Worm (Caenorhabditis elegans) whole organism, L1 larva: ENCODE measurements around the gene ham-1.
A peak's percentile ranks its signal among the peaks of the same experiment; 100 is the strongest.

ENCODE experiments used
- C04F5.9 ChIP-seq: sonication (generic microtip); optimal IDR thresholded peaks from 2 replicates; lab custom pipeline; 2016; ENCODE audit warnings: missing genetic modification characterization, missing compliant biosample characterization
- aha-1 ChIP-seq: fragments of 150-350 bp; optimal IDR thresholded peaks from 2 replicates; lab custom pipeline; 2014; ENCODE audit warnings: missing biosample characterization, missing genetic modification characterization
- ama-1 ChIP-seq: fragments of 150-350 bp; optimal IDR thresholded peaks from 2 replicates; lab custom pipeline; 2014
- ceh-8 ChIP-seq: fragments of 200-800 bp; sonication (Bioruptor generic); optimal IDR thresholded peaks from 2 replicates; lab custom pipeline; 2018; ENCODE audit warnings: mild to moderate bottlenecking, missing genetic modification characterization, moderate library complexity, missing compliant biosample characterization
- ceh-82 ChIP-seq, 3 experiments: fragments of 150-350 bp in 1 of 3; sonication (generic microtip) in 2 of 3; optimal IDR thresholded peaks; 2 replicates each; lab custom pipeline; 2014 to 2017; ENCODE audit warnings: missing biosample characterization in 3 of 3, missing genetic modification characterization in 3 of 3
- ceh-90 ChIP-seq: sonication (generic microtip); optimal IDR thresholded peaks from 2 replicates; lab custom pipeline; 2016; ENCODE audit warnings: missing genetic modification characterization, missing compliant biosample characterization
- dsc-1 ChIP-seq: sonication (generic microtip); optimal IDR thresholded peaks from 2 replicates; lab custom pipeline; 2016; ENCODE audit warnings: mild to moderate bottlenecking, missing genetic modification characterization, missing compliant biosample characterization
- efl-1 ChIP-seq, 4 experiments: fragments of 150-350 bp; optimal IDR thresholded peaks in 3 of 4; peaks in 1 of 4; 1 replicate in 1 of 4; 2 replicates in 3 of 4; lab custom pipeline; 2014; ENCODE audit warnings: missing biosample characterization in 2 of 4, missing genetic modification characterization in 2 of 4, missing genetic modification reagents in 2 of 4
- egl-13 ChIP-seq: sonication (generic microtip); optimal IDR thresholded peaks from 2 replicates; lab custom pipeline; 2016; ENCODE audit warnings: missing genotype, missing genetic modification reagents, missing genetic modification characterization, missing compliant biosample characterization
- egl-27 ChIP-seq, 2 experiments: fragments of 150-350 bp in 1 of 2; sonication (generic microtip); optimal IDR thresholded peaks; 3 replicates each; lab custom pipeline; 2017 to 2018; ENCODE audit warnings: missing biosample characterization in 2 of 2, missing genetic modification characterization in 2 of 2, missing genetic modification reagents in 2 of 2
- elt-2 ChIP-seq: sonication (generic microtip); optimal IDR thresholded peaks from 2 replicates; lab custom pipeline; 2016; ENCODE audit warnings: missing genetic modification characterization, mild to moderate bottlenecking, inconsistent platforms, missing compliant biosample characterization, missing genetic modification reagents
- ets-5 ChIP-seq: fragments of 200-800 bp; sonication (Bioruptor generic); IDR thresholded peaks from 2 replicates; pipeline ENCODE4 v1.3.6; 2022; ENCODE audit warnings: missing genetic modification characterization, missing compliant biosample characterization
- fkh-10 ChIP-seq: sonication (generic microtip); optimal IDR thresholded peaks from 2 replicates; lab custom pipeline; 2017; ENCODE audit warnings: missing biosample characterization, missing genetic modification reagents, missing genetic modification characterization
- fkh-8 ChIP-seq: sonication (generic microtip); optimal IDR thresholded peaks from 2 replicates; lab custom pipeline; 2016; ENCODE audit warnings: mild to moderate bottlenecking, missing genetic modification characterization, missing compliant biosample characterization
- hlh-17 ChIP-seq: fragments of 200-800 bp; sonication (Bioruptor generic); optimal IDR thresholded peaks from 2 replicates; lab custom pipeline; 2018; ENCODE audit warnings: missing genetic modification characterization, mild to moderate bottlenecking, missing compliant biosample characterization, moderate library complexity, borderline replicate concordance
- irx-1 ChIP-seq: sonication (generic microtip); optimal IDR thresholded peaks from 2 replicates; lab custom pipeline; 2016; ENCODE audit warnings: missing genetic modification characterization, missing compliant biosample characterization
- isw-1 ChIP-seq: fragments of 200-800 bp; sonication (Bioruptor generic); IDR thresholded peaks from 2 replicates; pipeline ENCODE4 v1.3.6; 2022; ENCODE audit warnings: missing genetic modification characterization, missing compliant biosample characterization
- jun-1 ChIP-seq: fragments of 150-350 bp; optimal IDR thresholded peaks from 2 replicates; lab custom pipeline; 2014; ENCODE audit warnings: missing biosample characterization, missing genetic modification reagents, missing genetic modification characterization
- lin-13 ChIP-seq: fragments of 150-350 bp; optimal IDR thresholded peaks from 2 replicates; lab custom pipeline; 2014; ENCODE audit warnings: missing biosample characterization, missing genetic modification reagents, missing genetic modification characterization
- lin-14 ChIP-seq: fragments of 200-800 bp; sonication (Bioruptor generic); optimal IDR thresholded peaks from 2 replicates; lab custom pipeline; 2018; ENCODE audit warnings: mild to moderate bottlenecking, missing genetic modification characterization, moderate library complexity, missing compliant biosample characterization
- lin-35 ChIP-seq, 2 experiments: fragments of 150-350 bp; optimal IDR thresholded peaks; 2 replicates each; lab custom pipeline; 2014; ENCODE audit warnings: missing biosample characterization in 2 of 2, missing genetic modification characterization in 2 of 2, missing genetic modification reagents in 2 of 2
- lsy-2 ChIP-seq, 2 experiments: fragments of 150-350 bp; optimal IDR thresholded peaks; 2 replicates each; lab custom pipeline; 2014; ENCODE audit warnings: missing biosample characterization in 2 of 2, missing genetic modification characterization in 2 of 2
- mef-2 ChIP-seq: fragments of 150-350 bp; optimal IDR thresholded peaks from 2 replicates; lab custom pipeline; 2014; ENCODE audit warnings: missing biosample characterization, missing genetic modification characterization
- nhr-19 ChIP-seq: fragments of 200-800 bp; sonication (Bioruptor generic); conservative IDR thresholded peaks from 2 replicates; pipeline ENCODE4 v1.3.6; 2022; ENCODE audit warnings: missing genetic modification characterization, missing compliant biosample characterization
- nhr-20 ChIP-seq: sonication (generic microtip); optimal IDR thresholded peaks from 2 replicates; lab custom pipeline; 2016; ENCODE audit warnings: mild to moderate bottlenecking, missing genetic modification characterization, missing compliant biosample characterization
- nhr-237 ChIP-seq: fragments of 150-350 bp; optimal IDR thresholded peaks from 2 replicates; lab custom pipeline; 2014; ENCODE audit warnings: missing biosample characterization, missing genetic modification characterization
- nhr-47 ChIP-seq: sonication (generic microtip); optimal IDR thresholded peaks from 2 replicates; lab custom pipeline; 2016; ENCODE audit warnings: mild to moderate bottlenecking, missing genetic modification characterization, moderate library complexity, missing compliant biosample characterization
- nhr-85 ChIP-seq: sonication (generic microtip); peaks from one replicate; lab custom pipeline; 2016; ENCODE audit warnings: missing genetic modification characterization, inconsistent platforms, missing compliant biosample characterization
- nhr-90 ChIP-seq: sonication (generic microtip); optimal IDR thresholded peaks from 2 replicates; lab custom pipeline; 2016; ENCODE audit warnings: mild to moderate bottlenecking, missing genetic modification characterization, missing compliant biosample characterization; ENCODE audit not compliant: poor library complexity
- pag-3 ChIP-seq: sonication (generic microtip); optimal IDR thresholded peaks from 2 replicates; lab custom pipeline; 2017; ENCODE audit warnings: missing genetic modification characterization, mild to moderate bottlenecking, missing compliant biosample characterization, antibody characterized with exemption, borderline replicate concordance; ENCODE audit not compliant: insufficient read depth
- pax-3 ChIP-seq: fragments of 200-800 bp; sonication (Bioruptor generic); optimal IDR thresholded peaks from 2 replicates; lab custom pipeline; 2018; ENCODE audit warnings: mild to moderate bottlenecking, missing genetic modification characterization, moderate library complexity, missing compliant biosample characterization
- rnt-1 ChIP-seq: sonication (generic microtip); optimal IDR thresholded peaks from 2 replicates; lab custom pipeline; 2016; ENCODE audit warnings: mild to moderate bottlenecking, missing genetic modification characterization, moderate library complexity, missing compliant biosample characterization
- skn-1 ChIP-seq: fragments of 150-350 bp; optimal IDR thresholded peaks from 2 replicates; lab custom pipeline; 2014; ENCODE audit warnings: missing biosample characterization, missing genetic modification characterization
- snpc-4 ChIP-seq: fragments of 150-350 bp; optimal IDR thresholded peaks from 2 replicates; lab custom pipeline; 2014; ENCODE audit warnings: missing biosample characterization, missing genetic modification characterization
- snu-23 ChIP-seq: sonication (generic microtip); optimal IDR thresholded peaks from 2 replicates; lab custom pipeline; 2016; ENCODE audit warnings: missing genetic modification characterization, missing compliant biosample characterization
- sox-4 ChIP-seq: sonication (generic microtip); optimal IDR thresholded peaks from 2 replicates; lab custom pipeline; 2016; ENCODE audit warnings: missing genetic modification characterization, missing compliant biosample characterization
- sptf-1 ChIP-seq: fragments of 150-350 bp; optimal IDR thresholded peaks from 2 replicates; lab custom pipeline; 2014; ENCODE audit warnings: missing biosample characterization, missing genetic modification characterization
- sup-37 ChIP-seq: fragments of 200-800 bp; sonication (Bioruptor generic); optimal IDR thresholded peaks from 2 replicates; lab custom pipeline; 2018; ENCODE audit warnings: mild to moderate bottlenecking, missing genetic modification characterization, missing compliant biosample characterization
- tbx-2 ChIP-seq: sonication (generic microtip); optimal IDR thresholded peaks from 2 replicates; lab custom pipeline; 2016; ENCODE audit warnings: missing genetic modification characterization, missing compliant biosample characterization
- unc-130 ChIP-seq: fragments of 150-350 bp; optimal IDR thresholded peaks from 2 replicates; lab custom pipeline; 2017; ENCODE audit warnings: missing biosample characterization, missing genetic modification characterization, inconsistent platforms
- unc-30 ChIP-seq: sonication (generic microtip); optimal IDR thresholded peaks from 2 replicates; lab custom pipeline; 2017; ENCODE audit warnings: missing biosample characterization, missing genetic modification characterization
- unc-86 ChIP-seq: sonication (generic microtip); optimal IDR thresholded peaks from 2 replicates; lab custom pipeline; 2016; ENCODE audit warnings: missing genetic modification characterization, missing compliant biosample characterization
- unc-98 ChIP-seq: fragments of 200-800 bp; sonication (Bioruptor generic); IDR thresholded peaks from 2 replicates; pipeline ENCODE4 v1.3.6; 2022; ENCODE audit warnings: missing genetic modification characterization, missing compliant biosample characterization
- zag-1 ChIP-seq: fragments of 150-350 bp; optimal IDR thresholded peaks from 2 replicates; lab custom pipeline; 2014; ENCODE audit warnings: missing biosample characterization, missing genetic modification characterization

The ham-1 gene

ce11 chrIV:12527217-12527616 lies 14.8 kb upstream of the ham-1 start, which contains the start of gene F53B2.8 (continued):
- TF ChIP-seq nhr-90 (tag; lab: Kevin White, UChicago): peak; percentile 7
- peak; percentile 84 for TF ChIP-seq elt-2 (tag; lab: Kevin White, UChicago)
- no peak for TF ChIP-seq dsc-1 (tag; lab: Kevin White, UChicago)
- TF ChIP-seq lin-14 (GFP tag; lab: Kevin White, UChicago): no peak
- no peak for TF ChIP-seq sup-37 (GFP tag; lab: Kevin White, UChicago)
- no peak for TF ChIP-seq aha-1 (tag; lab: Kevin White, UChicago)
- no peak for TF ChIP-seq nhr-47 (tag; lab: Kevin White, UChicago)
- TF ChIP-seq jun-1 (tag; lab: Kevin White, UChicago): no peak
- no peak for TF ChIP-seq mef-2 (tag; lab: Kevin White, UChicago)
- TF ChIP-seq egl-13 (tag; lab: Kevin White, UChicago): no peak
- TF ChIP-seq lsy-2 (tag; optimal IDR thresholded peaks at IDR 0.05; lab: Kevin White, UChicago): peak in 1 of 2 experiments; percentile 3
- TF ChIP-seq zag-1: no peak
- TF ChIP-seq ceh-82 (tag; optimal IDR thresholded peaks at IDR 0.05; lab: Kevin White, UChicago): peak in 2 of 3 experiments; percentile 13 to 46
- TF ChIP-seq ceh-8 (GFP tag; lab: Kevin White, UChicago): no peak
- TF ChIP-seq sptf-1: no peak
- no peak for TF ChIP-seq nhr-237 (tag; lab: Kevin White, UChicago)
- 0 out of 2 replicates have a peak, but pooled peaks have one; percentile 3 for TF ChIP-seq isw-1 (GFP tag; lab: Robert Waterston, UW)
- peak; percentile 63 for TF ChIP-seq skn-1 (tag; lab: Kevin White, UChicago)
- peak; percentile 21 for TF ChIP-seq snpc-4 (tag; lab: Kevin White, UChicago)

ce11 chrIV:12531047-12531446 lies 10.9 kb upstream of the ham-1 start, which contains the start of gene F53B2.5:
TSS of gene F53B2.5 (minus strand) at chrIV:12531147.
- TF ChIP-seq efl-1 (optimal IDR thresholded peaks at IDR 0.05; lab: Kevin White, UChicago) (no peak), efl-1 (GFP tag; optimal IDR thresholded peaks at IDR 0.05 in 1 of 2; lab: Kevin White, UChicago) (no peak), nhr-85 (tag; lab: Kevin White, UChicago) (peak; percentile 11)

DNA sequence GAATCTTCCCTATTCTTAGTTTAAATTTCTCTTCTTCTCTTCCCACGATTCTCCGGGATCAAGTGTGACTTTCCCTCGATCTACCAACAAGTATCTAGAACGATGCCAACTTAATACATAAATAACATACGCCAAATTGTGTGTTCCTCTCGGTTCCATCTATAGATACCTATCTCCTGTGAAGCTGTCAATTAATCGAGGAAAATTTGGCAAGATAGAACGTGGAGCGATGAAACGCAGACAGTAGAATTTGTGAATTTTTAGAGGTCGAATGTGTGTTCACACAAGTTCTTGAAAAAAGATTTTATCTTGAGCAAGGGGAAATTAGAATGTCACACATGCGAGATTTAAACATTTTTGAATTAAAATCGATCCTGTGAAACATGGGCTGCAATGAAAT lies 10.5 kb upstream of the ham-1 start:
- TF ChIP-seq ama-1 (lab: Kevin White, UChicago) (no peak), efl-1 (optimal IDR thresholded peaks at IDR 0.05; lab: Kevin White, UChicago) (no peak), efl-1 (GFP tag; optimal IDR thresholded peaks at IDR 0.05 in 1 of 2; lab: Kevin White, UChicago) (peak in 1 of 2 experiments; percentile 66), nhr-90 (tag; lab: Kevin White, UChicago) (no peak), egl-27 (tag; optimal IDR thresholded peaks at IDR 0.05; lab: Kevin White, UChicago) (no peak), fkh-10 (no peak), nhr-19 (no peak), zag-1 (no peak), tbx-2 (no peak), sptf-1 (no peak), fkh-8 (tag; lab: Kevin White, UChicago) (no peak), unc-130 (tag; lab: Kevin White, UChicago) (no peak), lin-14 (GFP tag; lab: Kevin White, UChicago) (peak; percentile 1), jun-1 (tag; lab: Kevin White, UChicago) (no peak), lin-13 (GFP tag; lab: Kevin White, UChicago) (no peak), unc-98 (GFP tag; lab: Robert Waterston, UW) (no peak)

DNA sequence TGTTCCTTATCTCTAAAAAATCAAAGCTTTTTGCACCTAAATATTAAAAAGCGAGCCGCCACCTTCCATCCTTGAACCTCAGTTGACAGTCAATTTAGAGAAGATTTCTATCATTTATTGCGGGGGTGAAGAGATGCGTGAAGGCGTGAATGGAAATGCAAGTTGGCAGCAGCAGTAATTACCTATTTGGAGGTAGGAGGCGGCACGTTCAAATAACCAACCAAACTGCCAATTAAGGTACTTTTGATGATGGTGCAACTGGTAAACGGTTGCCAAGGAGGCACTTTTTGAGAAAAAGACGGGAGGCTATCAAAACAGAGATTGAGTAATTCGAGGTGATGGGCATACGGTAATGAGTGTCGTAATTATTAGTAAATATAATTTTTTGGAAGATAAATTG lies 5.6 kb upstream of the ham-1 start:
- TF ChIP-seq nhr-20 (tag; lab: Kevin White, UChicago) (no peak), efl-1 (optimal IDR thresholded peaks at IDR 0.05; lab: Kevin White, UChicago) (no peak), efl-1 (GFP tag; optimal IDR thresholded peaks at IDR 0.05 in 1 of 2; lab: Kevin White, UChicago) (no peak)

DNA sequence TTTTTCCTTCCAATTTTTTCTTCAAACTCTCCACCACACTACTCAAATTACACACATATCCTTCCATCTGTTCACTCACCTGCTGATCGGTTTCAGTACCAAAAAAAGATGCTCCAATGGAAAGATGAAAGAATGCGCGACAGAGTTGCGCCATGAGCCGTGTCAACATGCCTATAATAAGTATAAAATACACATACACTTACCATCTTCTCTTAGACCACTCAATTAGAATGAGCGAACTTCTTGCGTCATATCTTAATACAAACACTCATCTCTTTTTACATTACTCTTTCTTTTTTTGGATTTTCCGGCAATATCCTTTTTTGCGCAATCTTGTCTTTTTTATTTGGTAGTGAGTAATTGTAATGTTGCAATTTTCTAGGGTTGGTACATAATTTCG lies 4.3 kb upstream of the ham-1 start:
- TF ChIP-seq rnt-1 (tag; lab: Kevin White, UChicago): no peak
- no peak for TF ChIP-seq irx-1 (tag; lab: Kevin White, UChicago)
- no peak for TF ChIP-seq unc-86
- no peak for TF ChIP-seq pax-3 (tag; lab: Kevin White, UChicago)
- no peak for TF ChIP-seq hlh-17
- no peak for TF ChIP-seq snu-23 (GFP tag; lab: Kevin White, UChicago)
- TF ChIP-seq fkh-8 (tag; lab: Kevin White, UChicago): no peak
- TF ChIP-seq unc-30: no peak
- no peak for TF ChIP-seq lin-35 (GFP tag; optimal IDR thresholded peaks at IDR 0.05; lab: Kevin White, UChicago)
- TF ChIP-seq sox-4 (tag; lab: Kevin White, UChicago): no peak
- TF ChIP-seq pag-3 (tag; lab: Kevin White, UChicago): no peak
- TF ChIP-seq C04F5.9: no peak
- no peak for TF ChIP-seq ets-5 (GFP tag; lab: Robert Waterston, UW)
- TF ChIP-seq ceh-90 (tag; lab: Kevin White, UChicago): no peak
- no peak for TF ChIP-seq skn-1 (tag; lab: Kevin White, UChicago)
- TF ChIP-seq egl-27 (tag; optimal IDR thresholded peaks at IDR 0.05; lab: Kevin White, UChicago): no peak
- TF ChIP-seq sptf-1: no peak
- TF ChIP-seq ceh-8 (GFP tag; lab: Kevin White, UChicago): no peak
